Fruit fly (Drosophila melanogaster) S2 (cell line): ENCODE measurements around the gene Alms1a.

Source experiments
- CG8478 ChIP-seq: fragments of >200 bp; optimal IDR thresholded peaks from 2 replicates; lab custom pipeline; 2018
- CTCF ChIP-seq, 2 experiments: fragments of >200 bp; optimal IDR thresholded peaks; 2 replicates each; lab custom pipeline; 2018

- no peak for TF ChIP-seq CG8478 (lab: Kevin White, UChicago)
- TF ChIP-seq CTCF (optimal IDR thresholded peaks at IDR 0.05; lab: Kevin White, UChicago) = no peak
These were observed 18.7 kb downstream of the Alms1a start, which contains the start of gene peb for dm6 chrX:4616865-4617669.
